Worm (Caenorhabditis elegans) whole organism, L1 larva: ENCODE data around the gene ZK370.6.

ENCODE experiments used
- ama-1 ChIP-seq: fragments of 150-350 bp; optimal IDR thresholded peaks from 2 replicates; lab custom pipeline; 2014
- jun-1 ChIP-seq: fragments of 150-350 bp; optimal IDR thresholded peaks from 2 replicates; lab custom pipeline; 2014; ENCODE audit warnings: missing biosample characterization, missing genetic modification reagents, missing genetic modification characterization
- lin-39 ChIP-seq: fragments of 150-350 bp; optimal IDR thresholded peaks from 2 replicates; lab custom pipeline; 2014; ENCODE audit warnings: missing biosample characterization, missing genetic modification reagents, missing genetic modification characterization
- lsy-2 ChIP-seq, 2 experiments: fragments of 150-350 bp; optimal IDR thresholded peaks; 2 replicates each; lab custom pipeline; 2014; ENCODE audit warnings: missing biosample characterization in 2 of 2, missing genetic modification characterization in 2 of 2
- mdl-1 ChIP-seq, 2 experiments: fragments of 150-350 bp; optimal IDR thresholded peaks; 2 replicates each; lab custom pipeline; 2014 to 2017; ENCODE audit warnings: missing biosample characterization in 2 of 2, missing genetic modification characterization in 2 of 2, inconsistent platforms in 1 of 2
- nhr-11 ChIP-seq: fragments of 150-350 bp; optimal IDR thresholded peaks from 2 replicates; lab custom pipeline; 2014; ENCODE audit warnings: missing biosample characterization, missing genetic modification characterization
- nhr-28 ChIP-seq: fragments of 150-350 bp; optimal IDR thresholded peaks from 2 replicates; lab custom pipeline; 2014; ENCODE audit warnings: missing biosample characterization, missing genetic modification characterization
- nhr-76 ChIP-seq: sonication (generic microtip); optimal IDR thresholded peaks from 2 replicates; lab custom pipeline; 2017; ENCODE audit warnings: missing biosample characterization, missing genetic modification characterization
- rnt-1 ChIP-seq: sonication (generic microtip); optimal IDR thresholded peaks from 2 replicates; lab custom pipeline; 2016; ENCODE audit warnings: mild to moderate bottlenecking, missing genetic modification characterization, moderate library complexity, missing compliant biosample characterization
- snu-23 ChIP-seq: sonication (generic microtip); optimal IDR thresholded peaks from 2 replicates; lab custom pipeline; 2016; ENCODE audit warnings: missing genetic modification characterization, missing compliant biosample characterization
- sptf-1 ChIP-seq: fragments of 150-350 bp; optimal IDR thresholded peaks from 2 replicates; lab custom pipeline; 2014; ENCODE audit warnings: missing biosample characterization, missing genetic modification characterization
- unc-62 ChIP-seq: fragments of 150-350 bp; optimal IDR thresholded peaks from 2 replicates; lab custom pipeline; 2014; ENCODE audit warnings: missing biosample characterization, missing genetic modification reagents, missing genetic modification characterization
- vab-15 ChIP-seq: sonication (generic microtip); optimal IDR thresholded peaks from 2 replicates; lab custom pipeline; 2017; ENCODE audit warnings: missing genotype, mild to moderate bottlenecking, missing genetic modification characterization, missing compliant biosample characterization
- zag-1 ChIP-seq: fragments of 150-350 bp; optimal IDR thresholded peaks from 2 replicates; lab custom pipeline; 2014; ENCODE audit warnings: missing biosample characterization, missing genetic modification characterization

ce11 chrIII:8718592-8718991 is 25.1 kb downstream of the ZK370.6 start:
- TF ChIP-seq rnt-1 (tag; lab: Kevin White, UChicago): no peak
- no peak for TF ChIP-seq lin-39 (tag; lab: Kevin White, UChicago)
- TF ChIP-seq snu-23 (GFP tag; lab: Kevin White, UChicago): no peak
- no peak for TF ChIP-seq mdl-1 (tag; optimal IDR thresholded peaks at IDR 0.05; lab: Kevin White, UChicago)
- no peak for TF ChIP-seq vab-15 (tag; lab: Kevin White, UChicago)
- no peak for TF ChIP-seq sptf-1 (tag; lab: Kevin White, UChicago)
- TF ChIP-seq nhr-28 (tag; lab: Kevin White, UChicago): no peak
- TF ChIP-seq nhr-11 (tag; lab: Kevin White, UChicago): no peak
- no peak for TF ChIP-seq jun-1
- TF ChIP-seq zag-1: no peak
- no peak for TF ChIP-seq unc-62 (GFP tag; lab: Kevin White, UChicago)
- no peak for TF ChIP-seq nhr-76
- TF ChIP-seq lsy-2 (tag; optimal IDR thresholded peaks at IDR 0.05; lab: Kevin White, UChicago): no peak
- TF ChIP-seq ama-1 (lab: Kevin White, UChicago): no peak
